Fruit fly (Drosophila melanogaster): ENCODE data around the gene Tbh.

The Tbh gene

dm6 chrX:8058446-8058900 is 63.0 kb downstream of the Tbh start (continued):
- TF ChIP-seq CG10209 (GFP tag; optimal IDR thresholded peaks at IDR 0.05) (no peak), vvl (GFP tag; IDR thresholded peaks at IDR 0.05) (peak; percentile 79), jing (GFP tag; optimal IDR thresholded peaks at IDR 0.05) (no peak), Atf3 (GFP tag; optimal IDR thresholded peaks at IDR 0.05) (no peak), fru (optimal IDR thresholded peaks at IDR 0.05) (no peak), Sox100B (GFP tag; optimal IDR thresholded peaks at IDR 0.05) (no peak), CG12391 (tag; optimal IDR thresholded peaks at IDR 0.05) (peak; percentile 2), CG17359 (tag; optimal IDR thresholded peaks at IDR 0.05) (no peak), ap (GFP tag; IDR thresholded peaks at IDR 0.05) (no peak), sisA (GFP tag; IDR thresholded peaks at IDR 0.05) (no peak), CG13624 (GFP tag; optimal IDR thresholded peaks at IDR 0.05) (no peak), CG8089 (GFP tag; optimal IDR thresholded peaks at IDR 0.05) (no peak), CG6854 (GFP tag; optimal IDR thresholded peaks at IDR 0.05) (no peak), CG31441 (GFP tag; IDR thresholded peaks at IDR 0.05) (no peak), unc-4 (GFP tag; IDR thresholded peaks at IDR 0.05; ENCODE audit: partially characterized antibody) (no peak), PHDP (tag; optimal IDR thresholded peaks at IDR 0.05) (no peak), CG14050 (GFP tag; IDR thresholded peaks at IDR 0.05) (no peak), CG7372 (GFP tag; IDR thresholded peaks at IDR 0.05) (no peak), Side (GFP tag; optimal IDR thresholded peaks at IDR 0.05) (no peak), sob (GFP tag; IDR thresholded peaks at IDR 0.05) (peak; percentile 57), hb (GFP tag; IDR thresholded peaks at IDR 0.05; ENCODE audit: partially characterized antibody) (no peak), Pdp1 (GFP tag; optimal IDR thresholded peaks at IDR 0.05) (peak in 1 of 2 experiments; percentile 87), ato (GFP tag; IDR thresholded peaks at IDR 0.05; ENCODE audit: partially characterized antibody) (no peak), bigmax (GFP tag; optimal IDR thresholded peaks at IDR 0.05) (no peak), Nf-YB (GFP tag; optimal IDR thresholded peaks at IDR 0.05) (no peak), gcm2 (GFP tag; optimal IDR thresholded peaks at IDR 0.05) (no peak), bsh (GFP tag; optimal IDR thresholded peaks at IDR 0.05) (no peak), CG12769 (tag; optimal IDR thresholded peaks at IDR 0.05) (peak; percentile 29), z (GFP tag; IDR thresholded peaks at IDR 0.05) (peak; percentile 63; the same call in 2 of the 3 replicates), CG8388 (GFP tag; optimal IDR thresholded peaks at IDR 0.05) (no peak), CG1647 (GFP tag; optimal IDR thresholded peaks at IDR 0.05) (no peak), CG10431 (GFP tag; optimal IDR thresholded peaks at IDR 0.05) (peak; percentile 83), vfl (GFP tag; optimal IDR thresholded peaks at IDR 0.05) (no peak), sr (GFP tag; IDR thresholded peaks at IDR 0.05) (no peak), CG43689 (GFP tag; IDR thresholded peaks at IDR 0.05) (no peak), CG1233 (GFP tag; optimal IDR thresholded peaks at IDR 0.05) (no peak), CG34376 (GFP tag; optimal IDR thresholded peaks at IDR 0.05) (peak; percentile 67), ab (GFP tag; optimal IDR thresholded peaks at IDR 0.05) (no peak), CG3065 (GFP tag; optimal IDR thresholded peaks at IDR 0.05) (no peak), CG12071 (GFP tag; optimal IDR thresholded peaks at IDR 0.05) (no peak), zen2 (GFP tag; IDR thresholded peaks at IDR 0.05; ENCODE audit: partially characterized antibody) (no peak), pnt (GFP tag; optimal IDR thresholded peaks at IDR 0.05) (no peak), az2 (GFP tag; optimal IDR thresholded peaks at IDR 0.05) (no peak), psq (GFP tag; optimal IDR thresholded peaks at IDR 0.05) (no peak), unpg (GFP tag; optimal IDR thresholded peaks at IDR 0.05) (no peak), ken (GFP tag; IDR thresholded peaks at IDR 0.05) (no peak), CG3281 (GFP tag; optimal IDR thresholded peaks at IDR 0.05) (no peak), toy (GFP tag; IDR thresholded peaks at IDR 0.05) (no peak), row (GFP tag; IDR thresholded peaks at IDR 0.05) (peak; percentile 7; the same call in 1 of the 3 replicates), CG7271 (tag; optimal IDR thresholded peaks at IDR 0.05) (no peak), Med (GFP tag) (peak; percentile 84)

All from whole organism, embryonic.